Fruit fly (Drosophila melanogaster) whole organism, wandering third instar larva: Measurements from ENCODE around the gene CG4995.

Experiments used
- Abd-B ChIP-seq: fragments of >200 bp; optimal IDR thresholded peaks from 2 replicates; lab custom pipeline; 2017; ENCODE audit warnings: missing biosample characterization, missing genetic modification characterization
- CG32264 ChIP-seq: fragments of 200-800 bp; sonication (Bioruptor generic); optimal IDR thresholded peaks from 2 replicates; lab custom pipeline; 2016; ENCODE audit warnings: missing biosample characterization, missing genetic modification characterization
- CG9705 ChIP-seq: fragments of 200-800 bp; sonication (Bioruptor generic); optimal IDR thresholded peaks from 2 replicates; lab custom pipeline; 2018; ENCODE audit warnings: missing biosample characterization, mild to moderate bottlenecking, missing genetic modification characterization
- CrebA ChIP-seq: fragments of 200-800 bp; sonication (Bioruptor generic); optimal IDR thresholded peaks from 2 replicates; lab custom pipeline; 2016; ENCODE audit warnings: missing biosample characterization, mild to moderate bottlenecking, missing genetic modification characterization, borderline replicate concordance
- Dfd ChIP-seq: fragments of >200 bp; optimal IDR thresholded peaks from 2 replicates; lab custom pipeline; 2017; ENCODE audit warnings: missing biosample characterization, missing genetic modification characterization
- Dif ChIP-seq: fragments of 200-275, 200-300 bp; sonication (Bioruptor generic); optimal IDR thresholded peaks from 2 replicates; lab custom pipeline; 2018; ENCODE audit warnings: missing biosample characterization, missing genetic modification characterization; ENCODE audit not compliant: partially characterized antibody
- GATAd ChIP-seq: sonication (Bioruptor generic); optimal IDR thresholded peaks from 2 replicates; lab custom pipeline; 2016; ENCODE audit warnings: missing biosample characterization, missing genetic modification characterization
- HLH106 ChIP-seq: fragments of 200-800 bp; optimal IDR thresholded peaks from 3 replicates; lab custom pipeline; 2019; ENCODE audit warnings: missing biosample characterization, mild to moderate bottlenecking, missing genetic modification characterization, moderate library complexity
- Hnf4 ChIP-seq: fragments of 200-800 bp; sonication (Bioruptor generic); optimal IDR thresholded peaks from 2 replicates; lab custom pipeline; 2016; ENCODE audit warnings: missing biosample characterization, mild to moderate bottlenecking, missing genetic modification characterization
- Hr78 ChIP-seq: fragments of >200 bp; optimal IDR thresholded peaks from 2 replicates; lab custom pipeline; 2017; ENCODE audit warnings: missing biosample characterization, missing genetic modification characterization
- Hr83 ChIP-seq: fragments of 200-300 bp; sonication (Bioruptor generic); optimal IDR thresholded peaks from 2 replicates; lab custom pipeline; 2016; ENCODE audit warnings: missing biosample characterization, mild to moderate bottlenecking, missing genetic modification characterization, moderate library complexity; ENCODE audit not compliant: poor library complexity, severe bottlenecking
- Jra ChIP-seq: sonication (Bioruptor generic); optimal IDR thresholded peaks from 2 replicates; lab custom pipeline; 2016; ENCODE audit warnings: missing biosample characterization, missing genetic modification characterization
- Mio ChIP-seq: sonication (Bioruptor generic); optimal IDR thresholded peaks from 2 replicates; lab custom pipeline; 2016; ENCODE audit warnings: missing biosample characterization, missing genetic modification characterization
- Myc ChIP-seq: fragments of >200 bp; optimal IDR thresholded peaks from 2 replicates; lab custom pipeline; 2017
- N ChIP-seq: fragments of >200 bp; optimal IDR thresholded peaks from 2 replicates; lab custom pipeline; 2018; ENCODE audit warnings: missing biosample characterization, missing external identifiers, missing genetic modification characterization
- OdsH ChIP-seq: fragments of 200-800 bp; sonication (Bioruptor generic); optimal IDR thresholded peaks from 2 replicates; lab custom pipeline; 2016; ENCODE audit warnings: missing biosample characterization, mild to moderate bottlenecking, missing genetic modification characterization
- Rel ChIP-seq, 2 experiments: fragments of 200-800 bp; sonication (Bioruptor generic) in 1 of 2; optimal IDR thresholded peaks; 2 replicates in 1 of 2; 3 replicates in 1 of 2; lab custom pipeline; 2016 to 2019; ENCODE audit warnings: mild to moderate bottlenecking in 2 of 2, missing biosample characterization in 2 of 2, missing genetic modification characterization in 2 of 2, moderate library complexity in 1 of 2
- Sp1 ChIP-seq: fragments of 200-800 bp; sonication (Bioruptor generic); optimal IDR thresholded peaks from 3 replicates; lab custom pipeline; 2019; ENCODE audit warnings: missing biosample characterization, mild to moderate bottlenecking, missing genetic modification characterization, moderate library complexity
- Vsx2 ChIP-seq: fragments of 200-300, 225-300 bp; sonication (Bioruptor generic); optimal IDR thresholded peaks from 2 replicates; lab custom pipeline; 2018; ENCODE audit warnings: missing biosample characterization, missing genetic modification characterization; ENCODE audit not compliant: partially characterized antibody
- br ChIP-seq: fragments of 200-800 bp; sonication (Bioruptor generic); optimal IDR thresholded peaks from 2 replicates; lab custom pipeline; 2016; ENCODE audit warnings: missing biosample characterization, missing genetic modification characterization
- brk ChIP-seq: fragments of 200-800 bp; sonication (Bioruptor generic); optimal IDR thresholded peaks from 2 replicates; lab custom pipeline; 2016; ENCODE audit warnings: missing biosample characterization, mild to moderate bottlenecking, missing genetic modification characterization
- dl ChIP-seq, 2 experiments: fragments of 175-275, 200-275 bp in 1 of 2; fragments of 200-275 bp in 1 of 2; sonication (Bioruptor generic); optimal IDR thresholded peaks; lab custom pipeline; 2018; ENCODE audit warnings: mild to moderate bottlenecking in 2 of 2, missing biosample characterization in 2 of 2, missing genetic modification characterization in 2 of 2, moderate library complexity in 2 of 2; ENCODE audit not compliant: partially characterized antibody in 2 of 2, insufficient read depth in 1 of 2
- dmrt93B ChIP-seq: fragments of 200-800 bp; sonication (Bioruptor generic); optimal IDR thresholded peaks from 2 replicates; lab custom pipeline; 2018; ENCODE audit warnings: missing biosample characterization, mild to moderate bottlenecking, missing genetic modification characterization
- dsf ChIP-seq: sonication (Bioruptor generic); optimal IDR thresholded peaks from 2 replicates; lab custom pipeline; 2016; ENCODE audit warnings: missing biosample characterization, missing genetic modification characterization, borderline replicate concordance
- ey ChIP-seq: fragments of 200-800 bp; sonication (Bioruptor generic); optimal IDR thresholded peaks from 2 replicates; lab custom pipeline; 2016; ENCODE audit warnings: missing biosample characterization, missing genetic modification characterization
- foxo ChIP-seq, 2 experiments: fragments of 200-800 bp; sonication (Bioruptor generic); optimal IDR thresholded peaks; 2 replicates in 1 of 2; 3 replicates in 1 of 2; lab custom pipeline; 2016 to 2017; ENCODE audit warnings: missing biosample characterization in 2 of 2, missing genetic modification characterization in 2 of 2
- fru ChIP-seq: fragments of 200-800 bp; sonication (Bioruptor generic); optimal IDR thresholded peaks from 3 replicates; lab custom pipeline; 2016; ENCODE audit warnings: missing biosample characterization, mild to moderate bottlenecking, missing genetic modification characterization
- h ChIP-seq: fragments of 200-800 bp; sonication (Bioruptor generic); optimal IDR thresholded peaks from 3 replicates; lab custom pipeline; 2016; ENCODE audit warnings: missing biosample characterization, mild to moderate bottlenecking, missing genetic modification characterization
- jim ChIP-seq: fragments of 175-275, 200-325 bp; sonication (Bioruptor generic); optimal IDR thresholded peaks from 2 replicates; lab custom pipeline; 2016; ENCODE audit warnings: missing biosample characterization, mild to moderate bottlenecking, missing genetic modification characterization
- lola ChIP-seq: fragments of >200 bp; optimal IDR thresholded peaks from 2 replicates; lab custom pipeline; 2017; ENCODE audit warnings: missing biosample characterization, missing genetic modification characterization
- pan ChIP-seq: fragments of >200 bp; optimal IDR thresholded peaks from 2 replicates; lab custom pipeline; 2017
- psq ChIP-seq: fragments of 200-800 bp; sonication (Bioruptor generic); optimal IDR thresholded peaks from 3 replicates; lab custom pipeline; 2017; ENCODE audit warnings: missing biosample characterization, mild to moderate bottlenecking, missing genetic modification characterization, moderate library complexity
- rgr ChIP-seq: fragments of 200-800 bp; sonication (Bioruptor generic); optimal IDR thresholded peaks from 3 replicates; lab custom pipeline; 2016; ENCODE audit warnings: missing biosample characterization, mild to moderate bottlenecking, missing genetic modification characterization
- sage ChIP-seq: fragments of 200-800 bp; sonication (Bioruptor generic); optimal IDR thresholded peaks from 2 replicates; lab custom pipeline; 2016; ENCODE audit warnings: missing biosample characterization, mild to moderate bottlenecking, missing genetic modification characterization
- sv ChIP-seq: fragments of 200-800 bp; sonication (Bioruptor generic); optimal IDR thresholded peaks from 3 replicates; lab custom pipeline; 2016; ENCODE audit warnings: missing biosample characterization, missing genetic modification characterization
- tai ChIP-seq: sonication (Bioruptor generic); optimal IDR thresholded peaks from 2 replicates; lab custom pipeline; 2016; ENCODE audit warnings: missing biosample characterization, missing genetic modification characterization
- usp ChIP-seq: fragments of >200 bp; optimal IDR thresholded peaks from 2 replicates; lab custom pipeline; 2017; ENCODE audit warnings: missing biosample characterization, missing genetic modification characterization
- woc ChIP-seq: sonication (Bioruptor generic); optimal IDR thresholded peaks from 2 replicates; lab custom pipeline; 2016; ENCODE audit warnings: missing biosample characterization, mild to moderate bottlenecking, missing genetic modification characterization

CG4995 gene

DNA sequence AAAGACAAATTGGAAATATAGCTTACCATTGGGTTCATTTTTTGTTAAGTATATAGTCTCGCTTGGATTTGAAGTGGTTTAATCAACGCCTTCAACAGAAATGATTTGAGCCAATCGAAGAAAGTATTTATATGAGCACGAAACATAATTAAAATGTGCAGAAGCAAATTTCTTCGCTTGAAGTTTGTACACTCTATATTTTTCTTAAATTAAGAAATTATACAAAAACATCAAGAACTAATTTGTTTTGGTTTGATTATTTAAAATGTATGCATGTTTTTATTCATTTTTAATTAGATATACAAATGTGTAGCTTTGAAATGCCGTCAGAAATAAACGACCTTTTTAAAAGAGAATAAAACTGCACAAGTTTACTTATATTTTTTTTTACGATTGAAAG, 20.4 kb upstream of the CG4995 start, which contains the start of gene CG13138:
CG13138 (minus strand) TSS at position 101 of the 400 bp plus-strand sequence.
- no peak for TF ChIP-seq woc (GFP tag; lab: Kevin White, UChicago)
- TF ChIP-seq jim (GFP tag; lab: Kevin White, UChicago) = no peak

DNA sequence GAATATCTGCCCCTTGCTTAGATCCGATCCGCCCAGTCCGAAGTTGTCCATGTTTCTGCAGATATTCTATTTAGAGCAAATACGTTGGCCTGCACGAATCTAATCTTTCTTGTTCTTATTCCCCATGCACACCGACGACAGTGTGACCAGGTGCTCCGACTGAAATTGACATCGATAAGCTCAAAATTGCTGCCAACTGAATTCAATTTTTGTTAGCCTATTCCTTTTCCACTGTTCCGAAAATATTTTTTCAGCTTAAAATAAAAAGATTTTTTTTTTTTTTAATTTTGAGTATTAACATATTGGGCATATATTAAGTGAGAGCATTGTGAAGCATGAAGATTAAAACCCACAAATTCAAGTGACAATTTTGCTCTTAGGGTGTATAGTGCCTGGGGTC, 18.5 kb upstream of the CG4995 start, which contains the start of gene nmd:
nmd (minus strand) TSS at position 162 of the 400 bp plus-strand sequence.
- no peak for TF ChIP-seq usp (GFP tag; lab: Kevin White, UChicago)
- TF ChIP-seq Hnf4 (GFP tag; lab: Kevin White, UChicago) = no peak
- TF ChIP-seq br (GFP tag; lab: Kevin White, UChicago) = no peak
- TF ChIP-seq Myc (lab: Kevin White, UChicago) = no peak
- TF ChIP-seq HLH106 (tag; lab: Kevin White, UChicago) = peak; percentile 21
- no peak for TF ChIP-seq tai
- TF ChIP-seq woc (GFP tag; lab: Kevin White, UChicago) = peak; percentile 69
- TF ChIP-seq sv (GFP tag; lab: Kevin White, UChicago) = no peak
- no peak for TF ChIP-seq OdsH (GFP tag; lab: Kevin White, UChicago)
- no peak for TF ChIP-seq GATAd
- TF ChIP-seq dsf (GFP tag; lab: Kevin White, UChicago) = no peak
- no peak for TF ChIP-seq Rel (GFP tag; optimal IDR thresholded peaks at IDR 0.05; lab: Kevin White, UChicago)
- TF ChIP-seq Rel (tag; optimal IDR thresholded peaks at IDR 0.05; lab: Kevin White, UChicago) = peak; percentile 70
- no peak for TF ChIP-seq sage (GFP tag; lab: Kevin White, UChicago)

DNA sequence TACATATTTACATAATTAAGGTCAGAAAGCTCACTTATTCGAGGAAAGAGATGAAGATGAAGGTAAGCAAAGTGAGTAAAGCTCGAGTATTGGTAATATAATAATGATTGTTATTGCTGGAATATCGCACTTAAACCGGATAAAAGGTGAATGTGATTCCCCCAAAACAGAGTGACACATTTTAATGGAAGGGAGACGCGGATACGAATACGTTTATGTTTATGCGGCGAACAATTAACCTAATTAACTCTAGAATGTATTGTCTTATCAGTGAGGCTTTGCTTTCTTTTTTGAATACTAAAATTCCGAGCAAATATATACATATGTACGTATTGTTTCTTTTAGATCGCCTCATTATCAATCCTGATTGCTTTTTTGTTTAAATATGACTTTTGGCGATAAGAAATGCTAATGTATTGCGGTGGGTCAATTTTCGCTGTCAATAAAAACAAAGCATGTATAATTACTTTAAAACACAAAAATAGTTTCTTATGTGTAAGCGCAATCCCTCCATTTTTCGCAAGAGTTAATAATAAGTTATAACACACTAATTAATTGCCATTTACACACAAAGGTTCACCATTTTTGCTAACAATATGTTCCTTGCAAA, 16.6 kb upstream of the CG4995 start:
- TF ChIP-seq psq = no peak
- TF ChIP-seq Rel (GFP tag; optimal IDR thresholded peaks at IDR 0.05; lab: Kevin White, UChicago) = no peak
- TF ChIP-seq Rel (tag; optimal IDR thresholded peaks at IDR 0.05; lab: Kevin White, UChicago) = peak; percentile 92
- no peak for TF ChIP-seq brk (GFP tag; lab: Kevin White, UChicago)
- no peak for TF ChIP-seq Dfd
- TF ChIP-seq Myc (lab: Kevin White, UChicago) = no peak
- no peak for TF ChIP-seq tai
- TF ChIP-seq Abd-B (GFP tag; lab: Kevin White, UChicago) = no peak

DNA sequence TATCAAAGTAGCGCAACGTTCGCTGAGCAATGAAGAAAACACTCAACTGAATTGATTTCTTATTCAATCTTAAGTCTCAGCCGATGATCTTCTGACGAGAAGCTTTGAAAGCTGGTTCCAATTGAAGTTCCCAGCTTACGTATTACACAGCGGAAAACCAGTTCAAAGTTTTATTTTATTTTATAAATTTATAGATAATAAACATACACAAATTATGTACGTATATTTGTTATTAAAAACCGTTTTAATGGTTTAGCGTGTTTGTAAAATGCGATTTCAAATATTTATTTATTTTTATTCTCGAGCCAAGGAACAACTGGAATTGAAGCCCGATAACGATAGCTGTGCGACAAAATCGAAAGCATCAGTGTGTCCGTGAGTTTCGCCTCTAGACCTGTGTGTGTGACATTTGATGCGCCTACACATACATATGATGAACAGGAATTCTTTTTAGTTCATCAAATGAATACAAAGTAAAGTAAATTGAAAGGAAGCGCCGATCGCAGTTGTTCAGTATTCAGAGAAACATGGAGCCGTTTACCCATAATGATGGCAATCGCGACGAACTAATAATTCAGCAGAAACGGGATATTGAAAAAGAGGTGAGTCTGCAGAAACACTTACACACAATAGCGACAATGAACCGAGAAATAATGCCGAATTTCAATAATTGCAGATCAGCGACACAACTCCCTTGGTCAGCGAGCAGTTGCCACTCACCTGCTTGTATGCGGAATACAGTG, 15.6 kb upstream of the CG4995 start, which contains the start of the genes CG5390 and CG4968:
CG5390 (minus strand) TSS at position 77 of the 743 bp plus-strand sequence.
CG4968 (plus strand) TSS at position 405 of the 743 bp plus-strand sequence.
- TF ChIP-seq CG9705 (GFP tag; lab: Kevin White, UChicago) (peak; percentile 72), Jra (GFP tag; lab: Kevin White, UChicago) (peak; percentile 56), sage (GFP tag; lab: Kevin White, UChicago) (peak; percentile 88), Abd-B (GFP tag; lab: Kevin White, UChicago) (no peak), usp (GFP tag; lab: Kevin White, UChicago) (no peak), fru (GFP tag; lab: Kevin White, UChicago) (no peak), Hr83 (no peak), CG32264 (GFP tag; lab: Kevin White, UChicago) (no peak), br (GFP tag; lab: Kevin White, UChicago) (no peak), woc (GFP tag; lab: Kevin White, UChicago) (peak; percentile 67), N (GFP tag; lab: Kevin White, UChicago) (no peak), tai (peak; percentile 66), dmrt93B (GFP tag; lab: Kevin White, UChicago) (no peak), OdsH (GFP tag; lab: Kevin White, UChicago) (peak; percentile 81), dl (GFP tag; optimal IDR thresholded peaks at IDR 0.05; lab: Kevin White, UChicago; ENCODE audit: insufficient read depth in 1 of 2, partially characterized antibody in 2 of 2) (no peak), Mio (GFP tag; lab: Kevin White, UChicago) (no peak), sv (GFP tag; lab: Kevin White, UChicago) (peak; percentile 52), Hnf4 (GFP tag; lab: Kevin White, UChicago) (peak; percentile 79), pan (lab: Kevin White, UChicago) (no peak), Dfd (no peak), dsf (GFP tag; lab: Kevin White, UChicago) (peak; percentile 46), GATAd (no peak), lola (no peak), Hr78 (GFP tag; lab: Kevin White, UChicago) (no peak), Myc (lab: Kevin White, UChicago) (no peak), Vsx2 (GFP tag; lab: Kevin White, UChicago) (no peak), foxo (GFP tag; optimal IDR thresholded peaks at IDR 0.05; lab: Kevin White, UChicago) (peak in 1 of 2 experiments; percentile 84), CrebA (GFP tag; lab: Kevin White, UChicago) (no peak), h (GFP tag; lab: Kevin White, UChicago) (peak; percentile 74), Sp1 (GFP tag; lab: Kevin White, UChicago) (peak; percentile 85), brk (GFP tag; lab: Kevin White, UChicago) (peak; percentile 90), HLH106 (tag; lab: Kevin White, UChicago) (peak; percentile 82), ey (GFP tag; lab: Kevin White, UChicago) (peak; percentile 69), jim (GFP tag; lab: Kevin White, UChicago) (no peak), rgr (GFP tag; lab: Kevin White, UChicago) (peak; percentile 80), Rel (GFP tag; optimal IDR thresholded peaks at IDR 0.05; lab: Kevin White, UChicago) (peak; percentile 84), Rel (tag; optimal IDR thresholded peaks at IDR 0.05; lab: Kevin White, UChicago) (peak; percentile 69), Dif (GFP tag; lab: Kevin White, UChicago) (peak; percentile 3)
